Worm (Caenorhabditis elegans): ENCODE data around the gene Y73C8C.12.

DNA sequence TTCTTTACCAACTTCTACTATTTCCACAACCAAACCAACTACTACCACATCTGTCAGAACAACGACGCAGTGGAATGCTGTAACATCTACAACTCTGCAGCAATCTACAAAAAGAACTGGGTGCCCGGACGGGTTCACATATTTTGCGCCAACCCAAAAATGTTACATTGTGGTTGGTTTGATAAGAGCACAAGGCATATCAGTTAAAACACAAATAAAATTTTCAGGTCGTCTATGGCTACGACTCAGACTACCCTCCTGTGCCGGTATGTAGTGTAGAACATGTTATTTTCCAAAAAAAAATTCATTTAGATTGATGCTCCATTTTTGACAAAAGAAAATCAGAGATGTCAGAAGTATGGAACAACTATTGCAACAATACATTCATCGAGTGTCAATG, 5.8 kb upstream of the Y73C8C.12 start:
- TF ChIP-seq ref-1 (GFP tag; conservative IDR thresholded peaks at IDR 0.05) (no peak), klf-2 (GFP tag; conservative IDR thresholded peaks at IDR 0.05) (no peak)

All from whole organism, midembryonic.